Worm (Caenorhabditis elegans) whole organism, L2 larva: ENCODE measurements around the gene str-57.

Source experiments
- egl-27 ChIP-seq: sonication (generic microtip); optimal IDR thresholded peaks from 3 replicates; lab custom pipeline; 2017; ENCODE audit warnings: missing biosample characterization, missing genetic modification reagents, missing genetic modification characterization
- zag-1 ChIP-seq: fragments of 150-350 bp; optimal IDR thresholded peaks from 2 replicates; lab custom pipeline; 2014; ENCODE audit warnings: missing biosample characterization, missing genetic modification characterization
- ztf-11 ChIP-seq: sonication (generic microtip); optimal IDR thresholded peaks from 2 replicates; lab custom pipeline; 2017; ENCODE audit warnings: missing biosample characterization, missing genetic modification characterization

ce11 chrV:15900564-15900963 is 30.1 kb downstream of the str-57 start:
- TF ChIP-seq zag-1 (tag; lab: Kevin White, UChicago) (no peak), ztf-11 (tag; lab: Kevin White, UChicago) (no peak), egl-27 (tag; lab: Kevin White, UChicago) (no peak)
